Fruit fly (Drosophila melanogaster): ENCODE data around the gene Epg5.

The Epg5 gene

dm6 chr3R:18795000-18795810 lies 36.5 kb upstream of the Epg5 start, which contains the start of gene CG7720 (continued):
- no peak for TF ChIP-seq otp (GFP tag; IDR thresholded peaks at IDR 0.05)
- no peak for TF ChIP-seq chn (GFP tag; optimal IDR thresholded peaks at IDR 0.05)
- TF ChIP-seq CG12219 (GFP tag; optimal IDR thresholded peaks at IDR 0.05) = peak; percentile 25
- TF ChIP-seq fru (optimal IDR thresholded peaks at IDR 0.05) = no peak
- TF ChIP-seq gce (GFP tag; IDR thresholded peaks at IDR 0.05) = no peak
- no peak for TF ChIP-seq sr (GFP tag; IDR thresholded peaks at IDR 0.05)
- peak; percentile 54 for TF ChIP-seq CG15269 (tag; optimal IDR thresholded peaks at IDR 0.05)
- TF ChIP-seq Taf1 (GFP tag; IDR thresholded peaks at IDR 0.05) = no peak
- no peak for TF ChIP-seq peb (GFP tag; IDR thresholded peaks at IDR 0.05)
- TF ChIP-seq CG15514 (GFP tag; optimal IDR thresholded peaks at IDR 0.05) = peak; percentile 6
- no peak for TF ChIP-seq CG12942 (GFP tag; optimal IDR thresholded peaks at IDR 0.05)
- TF ChIP-seq MTF-1 (GFP tag; optimal IDR thresholded peaks at IDR 0.05; ENCODE audit: borderline replicate concordance) = no peak
- no peak for TF ChIP-seq CG8478 (optimal IDR thresholded peaks at IDR 0.05)
- no peak for TF ChIP-seq CG6791 (GFP tag; IDR thresholded peaks at IDR 0.05; ENCODE audit: partially characterized antibody)
- 0 out of 3 replicates have a peak, but pooled peaks have one; percentile 22 for TF ChIP-seq Aef1 (GFP tag; IDR thresholded peaks at IDR 0.05)
- peak; percentile 55 for TF ChIP-seq Meics (GFP tag; optimal IDR thresholded peaks at IDR 0.05)
- peak; percentile 9 for TF ChIP-seq CG12155 (GFP tag; optimal IDR thresholded peaks at IDR 0.05)
- peak; percentile 50 for TF ChIP-seq phol (tag; optimal IDR thresholded peaks at IDR 0.05)
- no peak for TF ChIP-seq CG8359 (GFP tag; optimal IDR thresholded peaks at IDR 0.05; ENCODE audit: borderline replicate concordance)
- TF ChIP-seq pnt (GFP tag; optimal IDR thresholded peaks at IDR 0.05) = no peak
- no peak for TF ChIP-seq chm (GFP tag; IDR thresholded peaks at IDR 0.05)
- no peak for TF ChIP-seq Gug (GFP tag; IDR thresholded peaks at IDR 0.05)
- TF ChIP-seq Ets97D (GFP tag; optimal IDR thresholded peaks at IDR 0.05) = no peak
- TF ChIP-seq hb (GFP tag; IDR thresholded peaks at IDR 0.05; ENCODE audit: partially characterized antibody) = no peak
- TF ChIP-seq pros (GFP tag; optimal IDR thresholded peaks at IDR 0.05) = no peak
- peak; percentile 41 for TF ChIP-seq CG14710 (tag; optimal IDR thresholded peaks at IDR 0.05)
- no peak for TF ChIP-seq CG17186 (GFP tag; optimal IDR thresholded peaks at IDR 0.05)
- TF ChIP-seq CG10321 (GFP tag; IDR thresholded peaks at IDR 0.05) = no peak
- TF ChIP-seq CG14014 (GFP tag; IDR thresholded peaks at IDR 0.05) = no peak
- TF ChIP-seq ci (GFP tag; IDR thresholded peaks at IDR 0.05) = 0 out of 3 replicates have a peak, but pooled peaks have one; percentile 51
- TF ChIP-seq tup (GFP tag; optimal IDR thresholded peaks at IDR 0.05) = no peak
- no peak for TF ChIP-seq CG3065 (GFP tag; optimal IDR thresholded peaks at IDR 0.05)
- no peak for TF ChIP-seq pita (GFP tag; optimal IDR thresholded peaks at IDR 0.05)
- TF ChIP-seq CG9609 (GFP tag; optimal IDR thresholded peaks at IDR 0.05) = no peak
- no peak for TF ChIP-seq p53 (GFP tag; optimal IDR thresholded peaks at IDR 0.05)
- no peak for TF ChIP-seq CG7987 (GFP tag; optimal IDR thresholded peaks at IDR 0.05)
- TF ChIP-seq CG17802 (tag; optimal IDR thresholded peaks at IDR 0.05) = no peak
- TF ChIP-seq Dip3 (GFP tag; optimal IDR thresholded peaks at IDR 0.05) = no peak
- no peak for TF ChIP-seq ato (GFP tag; IDR thresholded peaks at IDR 0.05; ENCODE audit: partially characterized antibody)
- TF ChIP-seq abd-A (tag; optimal IDR thresholded peaks at IDR 0.05) = no peak
- peak; percentile 60 for TF ChIP-seq CG1602 (GFP tag; optimal IDR thresholded peaks at IDR 0.05)
- TF ChIP-seq Sry-δ (GFP tag; optimal IDR thresholded peaks at IDR 0.05) = no peak
- TF ChIP-seq PHDP (tag; optimal IDR thresholded peaks at IDR 0.05) = peak; percentile 6
- no peak for TF ChIP-seq HmgZ (tag; optimal IDR thresholded peaks at IDR 0.05)
- no peak for TF ChIP-seq HLH54F (GFP tag; optimal IDR thresholded peaks at IDR 0.05)
- TF ChIP-seq Poxn (GFP tag; IDR thresholded peaks at IDR 0.05) = no peak
- TF ChIP-seq CG17829 (tag; optimal IDR thresholded peaks at IDR 0.05) = no peak
- TF ChIP-seq CG32767 (GFP tag; IDR thresholded peaks at IDR 0.05) = no peak
- TF ChIP-seq Rx (GFP tag; IDR thresholded peaks at IDR 0.05) = no peak
- no peak for TF ChIP-seq ssp (GFP tag; IDR thresholded peaks at IDR 0.05)
- peak; percentile 16 for TF ChIP-seq Vsx1 (GFP tag; optimal IDR thresholded peaks at IDR 0.05)

Measured in whole organism, embryonic.